Worm (Caenorhabditis elegans): ENCODE data around the gene srz-6.

DNA sequence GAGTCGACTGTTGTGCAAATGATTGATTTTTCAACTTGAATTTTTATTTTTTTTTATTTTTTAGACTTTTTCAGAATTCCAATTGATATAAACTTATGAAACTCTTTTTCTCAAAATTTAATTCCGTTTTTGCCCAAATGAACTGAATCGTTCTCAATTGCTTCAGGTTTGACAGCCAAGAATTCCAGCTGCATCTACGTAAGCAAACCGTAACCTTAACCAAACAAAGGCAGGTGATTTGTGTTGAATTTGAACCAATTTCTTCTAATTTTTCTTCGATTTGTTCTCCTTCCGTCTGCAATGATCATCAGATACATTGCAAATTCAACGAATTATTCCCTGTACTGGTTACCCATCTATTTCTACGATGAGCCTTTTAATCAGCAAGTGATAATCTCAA lies 42.2 kb upstream of the srz-6 start, which contains the start of gene sre-34:
- TF ChIP-seq W03F9.2 (tag; optimal IDR thresholded peaks at IDR 0.05) (no peak), him-1 (tag; optimal IDR thresholded peaks at IDR 0.05) (no peak)
